Fruit fly (Drosophila melanogaster): ENCODE measurements around the gene Osi7.

DNA sequence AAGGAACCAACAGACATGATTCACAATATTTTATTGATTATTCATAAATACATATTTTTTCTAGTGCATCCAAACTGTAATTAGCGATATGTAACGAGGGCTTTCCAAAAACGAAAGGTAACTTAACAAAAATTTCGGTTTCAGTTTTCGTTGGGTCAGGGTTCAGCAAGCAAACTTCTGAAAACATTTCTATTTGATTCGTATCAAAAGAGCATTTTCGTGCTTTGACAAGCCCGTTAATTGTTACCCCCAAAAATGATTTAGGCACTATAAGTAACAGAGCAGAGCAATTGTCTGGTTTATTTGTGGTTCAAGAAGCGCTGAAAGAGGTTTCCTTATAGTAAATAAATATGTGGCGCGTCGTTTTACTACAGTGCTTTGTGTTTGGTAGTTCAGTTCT lies 17.1 kb downstream of the Osi7 start, which contains the start of gene Osi10b:
- TF ChIP-seq CG8478 (optimal IDR thresholded peaks at IDR 0.05) (no peak), CTCF (optimal IDR thresholded peaks at IDR 0.05) (no peak)
